Fruit fly (Drosophila melanogaster): ENCODE results near the gene CG14570.

The CG14570 gene

DNA sequence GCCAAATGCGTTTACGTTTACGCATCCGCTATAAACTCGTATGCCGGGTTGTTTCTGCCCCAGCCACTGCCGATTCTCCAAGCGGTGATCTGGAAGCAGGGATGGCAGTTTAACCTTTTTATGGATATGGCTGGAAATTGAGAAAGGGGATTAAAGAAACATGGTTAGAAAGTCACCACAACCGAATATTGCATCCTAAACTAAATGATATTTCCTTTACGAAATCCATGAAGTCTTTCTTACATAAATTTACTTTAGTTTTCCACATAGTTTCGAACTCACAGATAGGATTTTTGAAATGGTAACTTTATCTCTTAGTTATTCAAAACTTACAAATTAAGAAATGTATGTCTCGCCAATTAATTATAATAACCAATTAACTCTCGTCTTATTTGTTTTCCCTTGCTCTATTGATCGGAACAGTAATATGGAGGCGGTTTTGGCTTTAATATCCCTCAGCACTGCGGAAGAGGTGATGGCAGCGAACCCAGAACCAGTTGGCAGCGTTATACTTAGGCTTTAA, 41.6 kb downstream of the CG14570 start:
- TF ChIP-seq Hr38 (GFP tag; optimal IDR thresholded peaks at IDR 0.05) (no peak), CG6276 (GFP tag; optimal IDR thresholded peaks at IDR 0.05) (no peak), Eip78C (GFP tag) (peak; percentile 57), svp (GFP tag) (peak; percentile 53), fd59A (GFP tag; optimal IDR thresholded peaks at IDR 0.05) (peak; percentile 1)

DNA sequence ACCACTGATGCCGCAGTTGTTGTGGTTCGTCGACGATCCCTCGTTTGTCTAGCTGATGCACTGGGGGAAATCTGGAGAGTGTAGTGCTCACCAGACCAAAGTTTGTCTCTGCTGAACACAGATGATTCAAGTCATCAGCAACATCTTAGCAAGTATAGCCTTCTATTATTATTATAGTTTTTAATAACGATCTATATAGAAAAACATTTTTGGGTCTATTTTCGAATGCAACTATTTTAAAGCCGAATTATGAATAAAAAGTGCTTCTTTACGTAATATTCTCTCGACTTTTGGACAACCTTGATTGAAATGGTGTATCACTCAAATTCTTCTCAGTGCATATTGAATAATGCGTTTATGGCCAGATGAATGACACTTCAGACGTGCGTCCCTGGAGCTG, 44.5 kb downstream of the CG14570 start:
- TF ChIP-seq CG6276 (GFP tag; optimal IDR thresholded peaks at IDR 0.05): no peak
- peak; percentile 95 for TF ChIP-seq Eip78C (GFP tag)
- peak; percentile 33 for TF ChIP-seq CG4318 (GFP tag; optimal IDR thresholded peaks at IDR 0.05)
- TF ChIP-seq CG8632 (GFP tag; optimal IDR thresholded peaks at IDR 0.05): peak; percentile 69
- TF ChIP-seq CG11762 (GFP tag; optimal IDR thresholded peaks at IDR 0.05; ENCODE audit: insufficient read depth): peak; percentile 52
- peak; percentile 25 for TF ChIP-seq CG8319 (GFP tag; optimal IDR thresholded peaks at IDR 0.05)
- peak; percentile 92 for TF ChIP-seq CG6808 (GFP tag; optimal IDR thresholded peaks at IDR 0.05)
- TF ChIP-seq CG15336 (GFP tag; IDR thresholded peaks at IDR 0.05): peak; percentile 49; the same call in 1 of the 2 replicates
- TF ChIP-seq Hr38 (GFP tag; optimal IDR thresholded peaks at IDR 0.05): no peak
- TF ChIP-seq CG16779 (tag; optimal IDR thresholded peaks at IDR 0.05): peak; percentile 53
- TF ChIP-seq vri (GFP tag; optimal IDR thresholded peaks at IDR 0.05): no peak
- no peak; the same call in none of the 3 replicates for TF ChIP-seq CG8119 (GFP tag; IDR thresholded peaks at IDR 0.05)
- peak; percentile 7 for TF ChIP-seq Smox (GFP tag; optimal IDR thresholded peaks at IDR 0.05)
- no peak for TF ChIP-seq fd85E (GFP tag; optimal IDR thresholded peaks at IDR 0.05)
- peak; percentile 47 for TF ChIP-seq Sox14 (GFP tag; optimal IDR thresholded peaks at IDR 0.05)
- TF ChIP-seq Sox102F (GFP tag; optimal IDR thresholded peaks at IDR 0.05): no peak
- TF ChIP-seq CG31627 (GFP tag; optimal IDR thresholded peaks at IDR 0.05): no peak
- peak; percentile 89 for TF ChIP-seq CG10669 (GFP tag; optimal IDR thresholded peaks at IDR 0.05)
- TF ChIP-seq OdsH (GFP tag; optimal IDR thresholded peaks at IDR 0.05): peak; percentile 79
- 0 out of 3 replicates have a peak, but pooled peaks have one; percentile 25 for TF ChIP-seq CG6163 (GFP tag; IDR thresholded peaks at IDR 0.05)
- no peak for TF ChIP-seq eg (GFP tag; IDR thresholded peaks at IDR 0.05)
- peak; percentile 73 for TF ChIP-seq CG3919 (GFP tag; optimal IDR thresholded peaks at IDR 0.05)
- peak; percentile 84 for TF ChIP-seq CG10631 (GFP tag; optimal IDR thresholded peaks at IDR 0.05)
- peak; percentile 67 for TF ChIP-seq CG7368 (GFP tag; optimal IDR thresholded peaks at IDR 0.05)
- peak; percentile 67 to 83 for TF ChIP-seq salr (GFP tag; optimal IDR thresholded peaks at IDR 0.05)
- TF ChIP-seq dsx (GFP tag; optimal IDR thresholded peaks at IDR 0.05; ENCODE audit: poor library complexity, severe bottlenecking): peak; percentile 88
- peak; percentile 34 for TF ChIP-seq esn (GFP tag; optimal IDR thresholded peaks at IDR 0.05)
- TF ChIP-seq achi (GFP tag; optimal IDR thresholded peaks at IDR 0.05): peak; percentile 74
- peak; percentile 13 for TF ChIP-seq CG11902 (GFP tag; optimal IDR thresholded peaks at IDR 0.05)
- TF ChIP-seq CG32006 (GFP tag; optimal IDR thresholded peaks at IDR 0.05): peak; percentile 62
- TF ChIP-seq Hr4 (GFP tag; optimal IDR thresholded peaks at IDR 0.05): peak; percentile 32
- TF ChIP-seq net (GFP tag; optimal IDR thresholded peaks at IDR 0.05): peak; percentile 67
- TF ChIP-seq Hr39 (GFP tag; optimal IDR thresholded peaks at IDR 0.05): peak; percentile 11
- peak; percentile 54 for TF ChIP-seq CG34406 (GFP tag; optimal IDR thresholded peaks at IDR 0.05)
- TF ChIP-seq cyc (GFP tag; optimal IDR thresholded peaks at IDR 0.05): no peak
- no peak for TF ChIP-seq Gug (GFP tag; IDR thresholded peaks at IDR 0.05)
- peak; percentile 56 for TF ChIP-seq svp (GFP tag)
- TF ChIP-seq CG1621 (tag; optimal IDR thresholded peaks at IDR 0.05): peak; percentile 70
- TF ChIP-seq ss (GFP tag; optimal IDR thresholded peaks at IDR 0.05): peak; percentile 91 to 93
- no peak for TF ChIP-seq CG6854 (GFP tag; optimal IDR thresholded peaks at IDR 0.05)
- no peak for TF ChIP-seq Met (GFP tag; optimal IDR thresholded peaks at IDR 0.05)
- TF ChIP-seq Blimp-1 (GFP tag; optimal IDR thresholded peaks at IDR 0.05): no peak
- no peak for TF ChIP-seq fkh (GFP tag; optimal IDR thresholded peaks at IDR 0.05)
- TF ChIP-seq CG9139 (GFP tag; optimal IDR thresholded peaks at IDR 0.05): peak; percentile 72
- no peak for TF ChIP-seq Ets21C (GFP tag; optimal IDR thresholded peaks at IDR 0.05)
- peak; percentile 79 for TF ChIP-seq acj6 (GFP tag; optimal IDR thresholded peaks at IDR 0.05)
- peak; percentile 89 for TF ChIP-seq spab (GFP tag; optimal IDR thresholded peaks at IDR 0.05)
- TF ChIP-seq fd59A (GFP tag; optimal IDR thresholded peaks at IDR 0.05): peak; percentile 91
- TF ChIP-seq Eip93F (GFP tag; optimal IDR thresholded peaks at IDR 0.05): no peak
